Fruit fly (Drosophila melanogaster): ENCODE data around the gene CG34159.
A peak's percentile ranks its signal among the peaks of the same experiment; 100 is the strongest.

Gene CG34159

dm6 chr2L:10226724-10227407, 22.7 kb upstream of the CG34159 start, which contains the start of gene CG5708:
Gene CG5708 (minus strand): TSS chr2L:10226808.
- no peak for TF ChIP-seq ovo (GFP tag; optimal IDR thresholded peaks at IDR 0.05)
- peak; percentile 19 for TF ChIP-seq tj (GFP tag; optimal IDR thresholded peaks at IDR 0.05)
- TF ChIP-seq CG11617 (GFP tag; optimal IDR thresholded peaks at IDR 0.05): peak; percentile 17
- TF ChIP-seq Hr96 (GFP tag; optimal IDR thresholded peaks at IDR 0.05): no peak
- TF ChIP-seq CG5204 (GFP tag; optimal IDR thresholded peaks at IDR 0.05): no peak
- no peak for TF ChIP-seq toe (GFP tag; optimal IDR thresholded peaks at IDR 0.05)
- no peak for TF ChIP-seq kay (GFP tag; ENCODE audit: borderline replicate concordance)
- peak; percentile 29 for TF ChIP-seq CG7101 (tag; optimal IDR thresholded peaks at IDR 0.05)
- no peak for TF ChIP-seq cic (GFP tag; optimal IDR thresholded peaks at IDR 0.05)
- peak; percentile 33 for TF ChIP-seq Crg-1 (GFP tag; optimal IDR thresholded peaks at IDR 0.05)
- peak; percentile 14 for TF ChIP-seq CG14711 (tag; optimal IDR thresholded peaks at IDR 0.05)
- TF ChIP-seq cnc (optimal IDR thresholded peaks at IDR 0.05): no peak
- peak; percentile 40 for TF ChIP-seq Mnt (GFP tag; optimal IDR thresholded peaks at IDR 0.05)
- TF ChIP-seq CG7045 (GFP tag; optimal IDR thresholded peaks at IDR 0.05): no peak
- peak; percentile 2 for TF ChIP-seq CG12768 (GFP tag; optimal IDR thresholded peaks at IDR 0.05)
- peak; percentile 14 for TF ChIP-seq pad (GFP tag; optimal IDR thresholded peaks at IDR 0.05)
- no peak for TF ChIP-seq Clk (GFP tag; optimal IDR thresholded peaks at IDR 0.05)
- peak; percentile 26 for TF ChIP-seq CG1620 (GFP tag; optimal IDR thresholded peaks at IDR 0.05)
- peak; percentile 48 for TF ChIP-seq bab1 (GFP tag; optimal IDR thresholded peaks at IDR 0.05)
- TF ChIP-seq CG33017 (tag; optimal IDR thresholded peaks at IDR 0.05): no peak

dm6 chr2L:10226213-10226723, 22.2 kb upstream of the CG34159 start:
- TF ChIP-seq CG7045 (GFP tag; optimal IDR thresholded peaks at IDR 0.05) (no peak), kay (GFP tag; ENCODE audit: borderline replicate concordance) (peak; percentile 80), CG33017 (tag; optimal IDR thresholded peaks at IDR 0.05) (no peak)

dm6 chr2L:10222550-10223231, 18.6 kb upstream of the CG34159 start, which contains the start of gene Bcs1:
Gene Bcs1 (plus strand): TSS chr2L:10222657.
- TF ChIP-seq cnc (optimal IDR thresholded peaks at IDR 0.05) (no peak), kay (GFP tag; ENCODE audit: borderline replicate concordance) (peak; percentile 92)

dm6 chr2L:10221387-10221705, 17.2 kb upstream of the CG34159 start:
- TF ChIP-seq CG11617 (GFP tag; optimal IDR thresholded peaks at IDR 0.05): no peak
- TF ChIP-seq Clk (GFP tag; optimal IDR thresholded peaks at IDR 0.05): no peak
- TF ChIP-seq cnc (optimal IDR thresholded peaks at IDR 0.05): peak; percentile 88 to 92
- no peak for TF ChIP-seq toe (GFP tag; optimal IDR thresholded peaks at IDR 0.05)

- TF ChIP-seq CG12768 (GFP tag; optimal IDR thresholded peaks at IDR 0.05): peak; percentile 52
- peak; percentile 39 for TF ChIP-seq pad (GFP tag; optimal IDR thresholded peaks at IDR 0.05)
- no peak for TF ChIP-seq CG33017 (tag; optimal IDR thresholded peaks at IDR 0.05)
- TF ChIP-seq Crg-1 (GFP tag; optimal IDR thresholded peaks at IDR 0.05): no peak
- TF ChIP-seq tj (GFP tag; optimal IDR thresholded peaks at IDR 0.05): peak; percentile 4
- TF ChIP-seq CG1620 (GFP tag; optimal IDR thresholded peaks at IDR 0.05): no peak
- no peak for TF ChIP-seq Mnt (GFP tag; optimal IDR thresholded peaks at IDR 0.05)
- TF ChIP-seq Clk (GFP tag; optimal IDR thresholded peaks at IDR 0.05): no peak
- peak; percentile 72 for TF ChIP-seq kay (GFP tag; ENCODE audit: borderline replicate concordance)
- TF ChIP-seq CG11617 (GFP tag; optimal IDR thresholded peaks at IDR 0.05): no peak
- TF ChIP-seq CG7045 (GFP tag; optimal IDR thresholded peaks at IDR 0.05): peak; percentile 3
- peak; percentile 37 for TF ChIP-seq cic (GFP tag; optimal IDR thresholded peaks at IDR 0.05)
- TF ChIP-seq bab1 (GFP tag; optimal IDR thresholded peaks at IDR 0.05): peak; percentile 44
These were observed 16.6 kb upstream of the CG34159 start, which contains the start of the genes Npc1a and Prosalpha6 for dm6 chr2L:10220501-10221386. Gene Npc1a (minus strand): TSS chr2L:10221216. Gene Prosalpha6 (plus strand): TSS chr2L:10221351.

dm6 chr2L:10220010-10220409, 15.9 kb upstream of the CG34159 start:
- peak; percentile 77 for TF ChIP-seq tj (GFP tag; optimal IDR thresholded peaks at IDR 0.05)
- TF ChIP-seq Clk (GFP tag; optimal IDR thresholded peaks at IDR 0.05): no peak
- no peak for TF ChIP-seq bab1 (GFP tag; optimal IDR thresholded peaks at IDR 0.05)
- TF ChIP-seq kay (GFP tag; ENCODE audit: borderline replicate concordance): no peak

Measured in whole organism, adult.